1 fruit fly cellular context compared by ENCODE assay signal in the genomic region with DNA sequence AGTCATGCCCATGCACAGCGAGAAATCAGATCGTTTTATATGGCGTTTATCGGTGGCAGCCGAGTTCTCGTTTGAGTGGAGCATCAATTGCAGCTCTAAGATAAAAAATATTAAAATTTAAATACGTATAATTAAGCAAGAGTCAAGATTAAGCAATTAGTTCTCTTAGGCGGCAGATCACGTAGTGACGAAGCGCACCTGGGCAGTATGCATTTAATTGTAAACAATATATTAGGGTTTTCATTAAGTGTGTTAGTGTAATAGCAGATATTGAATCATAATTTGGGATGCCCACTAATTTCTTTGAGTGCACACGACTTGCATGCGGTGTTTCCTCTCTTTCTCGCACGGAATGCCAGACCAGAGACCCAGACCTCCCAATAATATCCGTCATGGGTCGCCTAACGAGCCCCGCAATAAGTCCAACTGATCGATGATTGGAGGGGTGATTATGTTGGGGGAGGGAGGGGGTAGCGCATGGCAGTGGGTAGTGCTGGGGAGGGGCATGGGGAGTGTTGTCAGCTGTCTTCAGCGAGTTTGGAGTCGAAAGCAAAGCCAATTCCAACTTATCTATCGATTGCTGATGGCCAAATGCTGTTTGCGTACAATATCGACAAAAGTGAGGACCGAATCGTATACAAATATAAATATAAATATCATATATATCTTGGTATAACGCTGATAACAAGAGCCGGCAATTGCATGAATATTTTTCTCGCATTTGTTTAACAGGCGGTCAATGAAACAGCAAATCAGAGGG.
TF ChIP-seq lines count a peak whose summit lies in the region.

No protein-coding gene starts in this region.

TF ChIP-seq in whole organism, embryonic, 481 proteins besides CTCF, POLR2A, EP300 and RAD21 (continued from another document and continues in another):
- TF ChIP-seq wor (GFP tag; IDR thresholded peaks at IDR 0.05; lab: Robert Waterston, UW) (peak; percentile 70), kay (GFP tag; optimal IDR thresholded peaks at IDR 0.05; lab: Kevin White, UChicago) (peak; percentile 14), run (tag; optimal IDR thresholded peaks at IDR 0.05; lab: Kevin White, UChicago) (peak; percentile 28), lmd (GFP tag; IDR thresholded peaks at IDR 0.05; lab: Robert Waterston, UW) (peak; percentile 86), CG4424 (GFP tag; optimal IDR thresholded peaks at IDR 0.05; lab: Kevin White, UChicago) (peak; percentile 73), pzg (GFP tag; optimal IDR thresholded peaks at IDR 0.05; lab: Kevin White, UChicago) (no peak), CG1792 (GFP tag; optimal IDR thresholded peaks at IDR 0.05; lab: Kevin White, UChicago) (peak; percentile 4), CG12299 (tag; optimal IDR thresholded peaks at IDR 0.05; lab: Kevin White, UChicago) (no peak), pfk (GFP tag; optimal IDR thresholded peaks at IDR 0.05; lab: Kevin White, UChicago) (no peak), CG18619 (GFP tag; optimal IDR thresholded peaks at IDR 0.05; lab: Kevin White, UChicago) (peak; percentile 67), ssp (GFP tag; IDR thresholded peaks at IDR 0.05; lab: Robert Waterston, UW) (peak; percentile 67), CG13287 (GFP tag; IDR thresholded peaks at IDR 0.05; lab: Robert Waterston, UW; ENCODE audit: partially characterized antibody) (no peak), sob (GFP tag; IDR thresholded peaks at IDR 0.05; lab: Robert Waterston, UW) (peak; percentile 52; the same call in 1 of the 2 replicates), Fer3 (tag; optimal IDR thresholded peaks at IDR 0.05; lab: Kevin White, UChicago) (peak; percentile 23), CG2875 (GFP tag; optimal IDR thresholded peaks at IDR 0.05; lab: Kevin White, UChicago) (peak; percentile 61), sd (tag; optimal IDR thresholded peaks at IDR 0.05; lab: Kevin White, UChicago) (peak; percentile 88), CG8359 (GFP tag; optimal IDR thresholded peaks at IDR 0.05; lab: Kevin White, UChicago; ENCODE audit: borderline replicate concordance) (peak; percentile 69), Stat92E (GFP tag; optimal IDR thresholded peaks at IDR 0.05; lab: Kevin White, UChicago) (no peak), CG15601 (tag; optimal IDR thresholded peaks at IDR 0.05; lab: Kevin White, UChicago) (peak; percentile 49), NK7.1 (GFP tag; optimal IDR thresholded peaks at IDR 0.05; lab: Kevin White, UChicago) (peak; percentile 6), dmrt99B (tag; optimal IDR thresholded peaks at IDR 0.05; lab: Kevin White, UChicago) (peak; percentile 86), CG12219 (GFP tag; optimal IDR thresholded peaks at IDR 0.05; lab: Kevin White, UChicago) (no peak), CG10462 (GFP tag; optimal IDR thresholded peaks at IDR 0.05; lab: Kevin White, UChicago) (peak; percentile 18), CG7928 (GFP tag; optimal IDR thresholded peaks at IDR 0.05; lab: Kevin White, UChicago) (no peak), gsb (GFP tag; IDR thresholded peaks at IDR 0.05; lab: Robert Waterston, UW) (no peak), Adf1 (GFP tag; IDR thresholded peaks at IDR 0.05; lab: Robert Waterston, UW) (no peak), CG33557 (GFP tag; optimal IDR thresholded peaks at IDR 0.05; lab: Kevin White, UChicago) (peak; percentile 58), CG14050 (GFP tag; IDR thresholded peaks at IDR 0.05; lab: Robert Waterston, UW) (peak; percentile 41; the same call in 2 of the 3 replicates), CG17385 (GFP tag; optimal IDR thresholded peaks at IDR 0.05; lab: Kevin White, UChicago) (peak; percentile 64), Doc2 (GFP tag; IDR thresholded peaks at IDR 0.05; lab: Robert Waterston, UW) (0 out of 2 replicates have a peak, but pooled peaks have one; percentile 18), CG3838 (GFP tag; optimal IDR thresholded peaks at IDR 0.05; lab: Kevin White, UChicago) (no peak), Bteb2 (GFP tag; optimal IDR thresholded peaks at IDR 0.05; lab: Kevin White, UChicago) (no peak), en (GFP tag; optimal IDR thresholded peaks at IDR 0.05; lab: Kevin White, UChicago) (no peak), CG7745 (tag; optimal IDR thresholded peaks at IDR 0.05; lab: Kevin White, UChicago) (no peak), hkb (optimal IDR thresholded peaks at IDR 0.05; lab: Kevin White, UChicago) (no peak), hkb (GFP tag; IDR thresholded peaks at IDR 0.05; lab: Robert Waterston, UW) (peak; percentile 71), CG9797 (GFP tag; optimal IDR thresholded peaks at IDR 0.05; lab: Kevin White, UChicago) (peak; percentile 4), CG11247 (GFP tag; IDR thresholded peaks at IDR 0.05; lab: Robert Waterston, UW) (0 out of 2 replicates have a peak, but pooled peaks have one; percentile 31), CG16779 (GFP tag; IDR thresholded peaks at IDR 0.05; lab: Robert Waterston, UW) (no peak), dmrt11E (tag; optimal IDR thresholded peaks at IDR 0.05; lab: Kevin White, UChicago) (peak; percentile 69), Tbp (GFP tag; optimal IDR thresholded peaks at IDR 0.05; lab: Kevin White, UChicago) (no peak), Abd-B (GFP tag; optimal IDR thresholded peaks at IDR 0.05; lab: Kevin White, UChicago) (peak; percentile 79), corto (GFP tag; optimal IDR thresholded peaks at IDR 0.05; lab: Kevin White, UChicago) (no peak), CG6175 (GFP tag; IDR thresholded peaks at IDR 0.05; lab: Robert Waterston, UW) (no peak), sens (GFP tag; lab: Kevin White, UChicago) (peak; percentile 95), CG13424 (tag; optimal IDR thresholded peaks at IDR 0.05; lab: Kevin White, UChicago) (peak; percentile 77), CG7963 (GFP tag; IDR thresholded peaks at IDR 0.05; lab: Robert Waterston, UW; ENCODE audit: partially characterized antibody) (no peak), CG15269 (tag; optimal IDR thresholded peaks at IDR 0.05; lab: Kevin White, UChicago) (peak; percentile 63), CG1529 (GFP tag; optimal IDR thresholded peaks at IDR 0.05; lab: Kevin White, UChicago) (peak; percentile 70), Ets97D (GFP tag; optimal IDR thresholded peaks at IDR 0.05; lab: Kevin White, UChicago) (peak; percentile 28), Xrp1 (GFP tag; IDR thresholded peaks at IDR 0.05; lab: Robert Waterston, UW) (peak; percentile 73), bowl (GFP tag; IDR thresholded peaks at IDR 0.05; lab: Robert Waterston, UW) (0 out of 2 replicates have a peak, but pooled peaks have one; percentile 5), danr (GFP tag; IDR thresholded peaks at IDR 0.05; lab: Robert Waterston, UW) (peak; percentile 69), CG4360 (GFP tag; IDR thresholded peaks at IDR 0.05; lab: Robert Waterston, UW) (no peak), caup (GFP tag; optimal IDR thresholded peaks at IDR 0.05; lab: Kevin White, UChicago; ENCODE audit: severe bottlenecking) (peak; percentile 25), CG17568 (GFP tag; optimal IDR thresholded peaks at IDR 0.05; lab: Kevin White, UChicago) (peak; percentile 4), CG42726 (GFP tag; IDR thresholded peaks at IDR 0.05; lab: Robert Waterston, UW; ENCODE audit: partially characterized antibody) (no peak), Atf3 (GFP tag; optimal IDR thresholded peaks at IDR 0.05; lab: Kevin White, UChicago) (peak; percentile 54), bigmax (GFP tag; optimal IDR thresholded peaks at IDR 0.05; lab: Kevin White, UChicago) (no peak), Gug (GFP tag; IDR thresholded peaks at IDR 0.05; lab: Robert Waterston, UW) (peak; percentile 64; the same call in 3 of the 4 replicates), az2 (GFP tag; optimal IDR thresholded peaks at IDR 0.05; lab: Kevin White, UChicago) (peak; percentile 67), sug (tag; optimal IDR thresholded peaks at IDR 0.05; lab: Kevin White, UChicago) (peak; percentile 23), Nf-YA (GFP tag; IDR thresholded peaks at IDR 0.05; lab: Robert Waterston, UW) (no peak), CG10209 (GFP tag; optimal IDR thresholded peaks at IDR 0.05; lab: Kevin White, UChicago) (peak; percentile 70), CG7556 (GFP tag; optimal IDR thresholded peaks at IDR 0.05; lab: Kevin White, UChicago) (peak; percentile 79), ase (GFP tag; IDR thresholded peaks at IDR 0.05; lab: Robert Waterston, UW) (peak; percentile 64; the same call in 1 of the 3 replicates), CG2889 (GFP tag; IDR thresholded peaks at IDR 0.05; lab: Robert Waterston, UW) (no peak), Chrac-16 (GFP tag; optimal IDR thresholded peaks at IDR 0.05; lab: Kevin White, UChicago) (peak; percentile 55), Hmx (GFP tag; optimal IDR thresholded peaks at IDR 0.05; lab: Kevin White, UChicago) (no peak), fd3F (GFP tag; optimal IDR thresholded peaks at IDR 0.05; lab: Kevin White, UChicago) (peak; percentile 35), tna (GFP tag; IDR thresholded peaks at IDR 0.05; lab: Robert Waterston, UW; ENCODE audit: partially characterized antibody) (no peak), slbo (GFP tag; IDR thresholded peaks at IDR 0.05; lab: Robert Waterston, UW) (peak; percentile 63), CG12744 (GFP tag; optimal IDR thresholded peaks at IDR 0.05; lab: Kevin White, UChicago) (no peak), GATAe (GFP tag; conservative IDR thresholded peaks at IDR 0.05; lab: Robert Waterston, UW) (0 out of 2 replicates have a peak, but pooled peaks have one; percentile 17), CG32767 (GFP tag; IDR thresholded peaks at IDR 0.05; lab: Robert Waterston, UW) (peak; percentile 74), CG10543 (GFP tag; optimal IDR thresholded peaks at IDR 0.05; lab: Kevin White, UChicago) (peak; percentile 18), sna (GFP tag; IDR thresholded peaks at IDR 0.05; lab: Robert Waterston, UW; ENCODE audit: partially characterized antibody) (no peak), Side (GFP tag; optimal IDR thresholded peaks at IDR 0.05; lab: Kevin White, UChicago) (no peak), Optix (GFP tag; IDR thresholded peaks at IDR 0.05; lab: Robert Waterston, UW) (peak; percentile 72; the same call in 2 of the 3 replicates), toy (GFP tag; IDR thresholded peaks at IDR 0.05; lab: Robert Waterston, UW) (no peak), zen2 (GFP tag; IDR thresholded peaks at IDR 0.05; lab: Robert Waterston, UW; ENCODE audit: partially characterized antibody) (0 out of 3 replicates have a peak, but pooled peaks have one; percentile 19), Pdp1 (GFP tag; optimal IDR thresholded peaks at IDR 0.05; lab: Kevin White, UChicago) (peak; percentile 56 to 70), CG9817 (tag; optimal IDR thresholded peaks at IDR 0.05; lab: Kevin White, UChicago) (peak; percentile 40), CG12391 (tag; optimal IDR thresholded peaks at IDR 0.05; lab: Kevin White, UChicago) (peak; percentile 69), Sox100B (GFP tag; optimal IDR thresholded peaks at IDR 0.05; lab: Kevin White, UChicago) (peak; percentile 84), da (GFP tag; optimal IDR thresholded peaks at IDR 0.05; lab: Kevin White, UChicago) (no peak), PHDP (tag; optimal IDR thresholded peaks at IDR 0.05; lab: Kevin White, UChicago) (peak; percentile 59), Kr (GFP tag; optimal IDR thresholded peaks at IDR 0.05; lab: Kevin White, UChicago) (no peak), Hr51 (GFP tag; optimal IDR thresholded peaks at IDR 0.05; lab: Kevin White, UChicago) (peak in 1 of 2 experiments; percentile 72), CG4707 (GFP tag; optimal IDR thresholded peaks at IDR 0.05; lab: Kevin White, UChicago) (no peak), CG6765 (GFP tag; optimal IDR thresholded peaks at IDR 0.05; lab: Kevin White, UChicago) (peak; percentile 36), CG10366 (GFP tag; IDR thresholded peaks at IDR 0.05; lab: Robert Waterston, UW) (peak; percentile 73), psq (GFP tag; optimal IDR thresholded peaks at IDR 0.05; lab: Kevin White, UChicago) (no peak), CG8290 (GFP tag; optimal IDR thresholded peaks at IDR 0.05; lab: Kevin White, UChicago) (peak; percentile 32), CG8290 (tag; optimal IDR thresholded peaks at IDR 0.05; lab: Kevin White, UChicago) (peak in 1 of 2 experiments; percentile 8), CG3281 (GFP tag; optimal IDR thresholded peaks at IDR 0.05; lab: Kevin White, UChicago) (peak; percentile 46), Scr (GFP tag; IDR thresholded peaks at IDR 0.05; lab: Robert Waterston, UW; ENCODE audit: partially characterized antibody) (no peak), Trl (optimal IDR thresholded peaks at IDR 0.05; lab: Kevin White, UChicago) (no peak), Trl (GFP tag; optimal IDR thresholded peaks at IDR 0.05; lab: Kevin White, UChicago) (peak; percentile 47), CG1233 (GFP tag; optimal IDR thresholded peaks at IDR 0.05; lab: Kevin White, UChicago) (peak; percentile 43), Fer2 (tag; optimal IDR thresholded peaks at IDR 0.05; lab: Kevin White, UChicago) (no peak), HHEX (GFP tag; optimal IDR thresholded peaks at IDR 0.05; lab: Kevin White, UChicago) (peak; percentile 53), CG9932 (GFP tag; IDR thresholded peaks at IDR 0.05; lab: Robert Waterston, UW) (peak; percentile 50), oc (tag; optimal IDR thresholded peaks at IDR 0.05; lab: Kevin White, UChicago) (no peak), Sin3A (optimal IDR thresholded peaks at IDR 0.05; lab: Kevin White, UChicago) (no peak), insv (GFP tag; optimal IDR thresholded peaks at IDR 0.05; lab: Kevin White, UChicago) (no peak), CG11695 (GFP tag; IDR thresholded peaks at IDR 0.05; lab: Robert Waterston, UW) (peak; percentile 66), CG14667 (GFP tag; IDR thresholded peaks at IDR 0.05; lab: Robert Waterston, UW) (peak; percentile 57), Hr78 (GFP tag; optimal IDR thresholded peaks at IDR 0.05; lab: Kevin White, UChicago) (peak in 1 of 2 experiments; percentile 67), Atf6 (GFP tag; IDR thresholded peaks at IDR 0.05; lab: Robert Waterston, UW) (peak; percentile 65; the same call in 1 of the 2 replicates), ATbp (GFP tag; optimal IDR thresholded peaks at IDR 0.05; lab: Kevin White, UChicago) (peak; percentile 70), CG13123 (GFP tag; optimal IDR thresholded peaks at IDR 0.05; lab: Kevin White, UChicago) (no peak), Oli (tag; optimal IDR thresholded peaks at IDR 0.05; lab: Kevin White, UChicago) (peak; percentile 83), CG12659 (GFP tag; optimal IDR thresholded peaks at IDR 0.05; lab: Kevin White, UChicago) (peak; percentile 73), Dek (tag; optimal IDR thresholded peaks at IDR 0.05; lab: Kevin White, UChicago) (peak; percentile 15), CG34376 (GFP tag; optimal IDR thresholded peaks at IDR 0.05; lab: Kevin White, UChicago) (no peak), Drgx (GFP tag; IDR thresholded peaks at IDR 0.05; lab: Robert Waterston, UW) (peak; percentile 65), fu2 (GFP tag; optimal IDR thresholded peaks at IDR 0.05; lab: Kevin White, UChicago) (no peak), sima (GFP tag; optimal IDR thresholded peaks at IDR 0.05; lab: Kevin White, UChicago) (no peak), lilli (GFP tag; optimal IDR thresholded peaks at IDR 0.05; lab: Kevin White, UChicago) (peak; percentile 50), ewg (GFP tag; optimal IDR thresholded peaks at IDR 0.05; lab: Kevin White, UChicago) (peak; percentile 69)
